Fruit fly (Drosophila melanogaster) whole organism, wandering third instar larva: ENCODE results near the gene y.

Experiments used
- Abd-B ChIP-seq: fragments of >200 bp; optimal IDR thresholded peaks from 2 replicates; lab custom pipeline; 2017; ENCODE audit warnings: missing biosample characterization, missing genetic modification characterization
- CG32264 ChIP-seq: fragments of 200-800 bp; sonication (Bioruptor generic); optimal IDR thresholded peaks from 2 replicates; lab custom pipeline; 2016; ENCODE audit warnings: missing biosample characterization, missing genetic modification characterization
- CG9705 ChIP-seq: fragments of 200-800 bp; sonication (Bioruptor generic); optimal IDR thresholded peaks from 2 replicates; lab custom pipeline; 2018; ENCODE audit warnings: missing biosample characterization, mild to moderate bottlenecking, missing genetic modification characterization
- Dfd ChIP-seq: fragments of >200 bp; optimal IDR thresholded peaks from 2 replicates; lab custom pipeline; 2017; ENCODE audit warnings: missing biosample characterization, missing genetic modification characterization
- Dif ChIP-seq: fragments of 200-275, 200-300 bp; sonication (Bioruptor generic); optimal IDR thresholded peaks from 2 replicates; lab custom pipeline; 2018; ENCODE audit warnings: missing biosample characterization, missing genetic modification characterization; ENCODE audit not compliant: partially characterized antibody
- GATAd ChIP-seq: sonication (Bioruptor generic); optimal IDR thresholded peaks from 2 replicates; lab custom pipeline; 2016; ENCODE audit warnings: missing biosample characterization, missing genetic modification characterization
- HLH106 ChIP-seq: fragments of 200-800 bp; optimal IDR thresholded peaks from 3 replicates; lab custom pipeline; 2019; ENCODE audit warnings: missing biosample characterization, mild to moderate bottlenecking, missing genetic modification characterization, moderate library complexity
- Hnf4 ChIP-seq: fragments of 200-800 bp; sonication (Bioruptor generic); optimal IDR thresholded peaks from 2 replicates; lab custom pipeline; 2016; ENCODE audit warnings: missing biosample characterization, mild to moderate bottlenecking, missing genetic modification characterization
- Mio ChIP-seq: sonication (Bioruptor generic); optimal IDR thresholded peaks from 2 replicates; lab custom pipeline; 2016; ENCODE audit warnings: missing biosample characterization, missing genetic modification characterization
- Myc ChIP-seq: fragments of >200 bp; optimal IDR thresholded peaks from 2 replicates; lab custom pipeline; 2017
- N ChIP-seq: fragments of >200 bp; optimal IDR thresholded peaks from 2 replicates; lab custom pipeline; 2018; ENCODE audit warnings: missing biosample characterization, missing external identifiers, missing genetic modification characterization
- OdsH ChIP-seq: fragments of 200-800 bp; sonication (Bioruptor generic); optimal IDR thresholded peaks from 2 replicates; lab custom pipeline; 2016; ENCODE audit warnings: missing biosample characterization, mild to moderate bottlenecking, missing genetic modification characterization
- Rel ChIP-seq, 2 experiments: fragments of 200-800 bp; sonication (Bioruptor generic) in 1 of 2; optimal IDR thresholded peaks; 2 replicates in 1 of 2; 3 replicates in 1 of 2; lab custom pipeline; 2016 to 2019; ENCODE audit warnings: mild to moderate bottlenecking in 2 of 2, missing biosample characterization in 2 of 2, missing genetic modification characterization in 2 of 2, moderate library complexity in 1 of 2
- Sp1 ChIP-seq: fragments of 200-800 bp; sonication (Bioruptor generic); optimal IDR thresholded peaks from 3 replicates; lab custom pipeline; 2019; ENCODE audit warnings: missing biosample characterization, mild to moderate bottlenecking, missing genetic modification characterization, moderate library complexity
- Vsx2 ChIP-seq: fragments of 200-300, 225-300 bp; sonication (Bioruptor generic); optimal IDR thresholded peaks from 2 replicates; lab custom pipeline; 2018; ENCODE audit warnings: missing biosample characterization, missing genetic modification characterization; ENCODE audit not compliant: partially characterized antibody
- br ChIP-seq: fragments of 200-800 bp; sonication (Bioruptor generic); optimal IDR thresholded peaks from 2 replicates; lab custom pipeline; 2016; ENCODE audit warnings: missing biosample characterization, missing genetic modification characterization
- brk ChIP-seq: fragments of 200-800 bp; sonication (Bioruptor generic); optimal IDR thresholded peaks from 2 replicates; lab custom pipeline; 2016; ENCODE audit warnings: missing biosample characterization, mild to moderate bottlenecking, missing genetic modification characterization
- dl ChIP-seq, 2 experiments: fragments of 175-275, 200-275 bp in 1 of 2; fragments of 200-275 bp in 1 of 2; sonication (Bioruptor generic); optimal IDR thresholded peaks; lab custom pipeline; 2018; ENCODE audit warnings: mild to moderate bottlenecking in 2 of 2, missing biosample characterization in 2 of 2, missing genetic modification characterization in 2 of 2, moderate library complexity in 2 of 2; ENCODE audit not compliant: partially characterized antibody in 2 of 2, insufficient read depth in 1 of 2
- dmrt93B ChIP-seq: fragments of 200-800 bp; sonication (Bioruptor generic); optimal IDR thresholded peaks from 2 replicates; lab custom pipeline; 2018; ENCODE audit warnings: missing biosample characterization, mild to moderate bottlenecking, missing genetic modification characterization
- foxo ChIP-seq, 2 experiments: fragments of 200-800 bp; sonication (Bioruptor generic); optimal IDR thresholded peaks; 2 replicates in 1 of 2; 3 replicates in 1 of 2; lab custom pipeline; 2016 to 2017; ENCODE audit warnings: missing biosample characterization in 2 of 2, missing genetic modification characterization in 2 of 2
- fru ChIP-seq: fragments of 200-800 bp; sonication (Bioruptor generic); optimal IDR thresholded peaks from 3 replicates; lab custom pipeline; 2016; ENCODE audit warnings: missing biosample characterization, mild to moderate bottlenecking, missing genetic modification characterization
- h ChIP-seq: fragments of 200-800 bp; sonication (Bioruptor generic); optimal IDR thresholded peaks from 3 replicates; lab custom pipeline; 2016; ENCODE audit warnings: missing biosample characterization, mild to moderate bottlenecking, missing genetic modification characterization
- jim ChIP-seq: fragments of 175-275, 200-325 bp; sonication (Bioruptor generic); optimal IDR thresholded peaks from 2 replicates; lab custom pipeline; 2016; ENCODE audit warnings: missing biosample characterization, mild to moderate bottlenecking, missing genetic modification characterization
- lola ChIP-seq: fragments of >200 bp; optimal IDR thresholded peaks from 2 replicates; lab custom pipeline; 2017; ENCODE audit warnings: missing biosample characterization, missing genetic modification characterization
- pan ChIP-seq: fragments of >200 bp; optimal IDR thresholded peaks from 2 replicates; lab custom pipeline; 2017
- psq ChIP-seq: fragments of 200-800 bp; sonication (Bioruptor generic); optimal IDR thresholded peaks from 3 replicates; lab custom pipeline; 2017; ENCODE audit warnings: missing biosample characterization, mild to moderate bottlenecking, missing genetic modification characterization, moderate library complexity
- rgr ChIP-seq: fragments of 200-800 bp; sonication (Bioruptor generic); optimal IDR thresholded peaks from 3 replicates; lab custom pipeline; 2016; ENCODE audit warnings: missing biosample characterization, mild to moderate bottlenecking, missing genetic modification characterization
- sage ChIP-seq: fragments of 200-800 bp; sonication (Bioruptor generic); optimal IDR thresholded peaks from 2 replicates; lab custom pipeline; 2016; ENCODE audit warnings: missing biosample characterization, mild to moderate bottlenecking, missing genetic modification characterization
- sv ChIP-seq: fragments of 200-800 bp; sonication (Bioruptor generic); optimal IDR thresholded peaks from 3 replicates; lab custom pipeline; 2016; ENCODE audit warnings: missing biosample characterization, missing genetic modification characterization
- tai ChIP-seq: sonication (Bioruptor generic); optimal IDR thresholded peaks from 2 replicates; lab custom pipeline; 2016; ENCODE audit warnings: missing biosample characterization, missing genetic modification characterization
- usp ChIP-seq: fragments of >200 bp; optimal IDR thresholded peaks from 2 replicates; lab custom pipeline; 2017; ENCODE audit warnings: missing biosample characterization, missing genetic modification characterization
- woc ChIP-seq: sonication (Bioruptor generic); optimal IDR thresholded peaks from 2 replicates; lab custom pipeline; 2016; ENCODE audit warnings: missing biosample characterization, mild to moderate bottlenecking, missing genetic modification characterization

Gene y

DNA sequence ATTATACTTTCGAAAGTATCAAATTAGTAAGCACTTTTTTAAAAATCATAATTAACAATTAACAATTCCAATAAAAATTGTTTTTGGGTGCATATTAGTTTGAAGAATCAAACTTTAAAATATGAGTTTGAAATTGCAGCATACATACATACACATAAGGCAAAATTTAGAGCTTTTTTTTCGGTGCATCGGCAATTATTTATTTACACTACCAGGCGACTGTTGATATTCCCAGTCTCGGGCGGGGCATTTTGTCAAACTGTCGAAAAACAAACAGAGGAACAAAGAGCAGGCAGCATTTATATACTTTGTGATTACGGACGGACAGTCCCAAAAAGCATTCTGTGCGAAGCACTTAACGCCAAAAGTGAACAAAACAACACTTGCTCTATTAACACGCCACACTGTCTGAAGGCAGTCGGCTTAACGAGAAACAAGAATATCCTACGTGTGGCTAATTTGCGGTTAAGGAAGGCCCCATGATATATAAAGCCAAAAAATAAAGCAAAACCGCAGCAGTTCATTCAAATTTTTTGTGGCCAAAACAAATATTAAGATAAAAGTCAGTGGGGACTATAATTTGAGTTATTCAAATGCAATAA lies 5.9 kb downstream of the y start:
- peak; percentile 11 for TF ChIP-seq h (GFP tag; lab: Kevin White, UChicago)
- TF ChIP-seq Abd-B: no peak
- peak; percentile 7 for TF ChIP-seq rgr (GFP tag; lab: Kevin White, UChicago)

dm6 chrX:364006-364405 lies 7.7 kb downstream of the y start:
- TF ChIP-seq Mio (GFP tag; lab: Kevin White, UChicago): no peak
- TF ChIP-seq HLH106 (tag; lab: Kevin White, UChicago): peak; percentile 29
- peak; percentile 47 for TF ChIP-seq Sp1 (GFP tag; lab: Kevin White, UChicago)

DNA sequence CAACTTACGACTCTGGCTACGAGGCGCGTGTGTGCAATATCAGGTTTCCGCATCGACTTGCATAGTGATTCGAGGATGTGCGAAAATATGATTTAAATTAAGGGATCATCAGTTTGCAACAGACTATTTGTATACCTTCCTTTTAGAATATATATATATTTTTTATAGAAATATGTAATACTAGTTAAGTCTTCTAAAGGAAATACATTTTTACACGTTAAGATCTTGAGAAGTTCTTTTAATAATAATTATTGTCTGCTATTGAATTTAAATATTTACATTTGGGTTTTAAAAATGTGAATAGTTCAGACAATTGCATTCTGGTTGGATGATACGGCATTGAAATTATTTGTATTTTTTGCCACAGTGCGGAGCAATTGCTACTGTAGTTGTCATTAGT lies 10.5 kb downstream of the y start:
- no peak for TF ChIP-seq CG32264 (GFP tag; lab: Kevin White, UChicago)
- no peak for TF ChIP-seq GATAd
- TF ChIP-seq foxo (GFP tag; optimal IDR thresholded peaks at IDR 0.05; lab: Kevin White, UChicago): peak in 1 of 2 experiments; percentile 17
- no peak for TF ChIP-seq CG9705 (GFP tag; lab: Kevin White, UChicago)
- peak; percentile 33 for TF ChIP-seq Sp1 (GFP tag; lab: Kevin White, UChicago)
- peak; percentile 20 for TF ChIP-seq HLH106 (tag; lab: Kevin White, UChicago)
- no peak for TF ChIP-seq jim
- peak; percentile 5 for TF ChIP-seq psq (GFP tag; lab: Kevin White, UChicago)
- TF ChIP-seq fru (GFP tag; lab: Kevin White, UChicago): peak; percentile 36
- TF ChIP-seq OdsH: no peak
- no peak for TF ChIP-seq woc (GFP tag; lab: Kevin White, UChicago)
- TF ChIP-seq, all 38 proteins: peak for 5

- TF ChIP-seq brk (GFP tag; lab: Kevin White, UChicago) (no peak), dl (GFP tag; optimal IDR thresholded peaks at IDR 0.05; lab: Kevin White, UChicago; ENCODE audit: insufficient read depth in 1 of 2, partially characterized antibody in 2 of 2) (no peak), pan (lab: Kevin White, UChicago) (no peak), Hnf4 (no peak), woc (GFP tag; lab: Kevin White, UChicago) (no peak), Rel (GFP tag; optimal IDR thresholded peaks at IDR 0.05; lab: Kevin White, UChicago) (peak; percentile 7), Rel (tag; optimal IDR thresholded peaks at IDR 0.05; lab: Kevin White, UChicago) (no peak), Dif (peak; percentile 26), tai (no peak), CG32264 (GFP tag; lab: Kevin White, UChicago) (no peak), lola (GFP tag; lab: Kevin White, UChicago) (no peak), Dfd (GFP tag; lab: Kevin White, UChicago) (no peak), sv (GFP tag; lab: Kevin White, UChicago) (no peak), Myc (no peak), Mio (GFP tag; lab: Kevin White, UChicago) (no peak), br (GFP tag; lab: Kevin White, UChicago) (no peak), Vsx2 (no peak), sage (GFP tag; lab: Kevin White, UChicago) (no peak), foxo (GFP tag; optimal IDR thresholded peaks at IDR 0.05; lab: Kevin White, UChicago) (no peak), CG9705 (GFP tag; lab: Kevin White, UChicago) (no peak), N (GFP tag; lab: Kevin White, UChicago) (no peak), OdsH (no peak), GATAd (no peak), usp (GFP tag; lab: Kevin White, UChicago) (no peak), fru (GFP tag; lab: Kevin White, UChicago) (peak; percentile 42), jim (no peak), dmrt93B (GFP tag; lab: Kevin White, UChicago) (no peak), HLH106 (tag; lab: Kevin White, UChicago) (no peak)
These were observed 13.4 kb downstream of the y start, which contains the start of gene ac for dm6 chrX:369645-370174. Gene ac, plus strand, starts transcription at chrX:370031.

dm6 chrX:377388-377787 lies 21.1 kb downstream of the y start:
- TF ChIP-seq lola (GFP tag; lab: Kevin White, UChicago): no peak
- no peak for TF ChIP-seq foxo (GFP tag; optimal IDR thresholded peaks at IDR 0.05; lab: Kevin White, UChicago)
- TF ChIP-seq rgr (GFP tag; lab: Kevin White, UChicago): no peak
- no peak for TF ChIP-seq Dfd (GFP tag; lab: Kevin White, UChicago)
- TF ChIP-seq h (GFP tag; lab: Kevin White, UChicago): no peak
- TF ChIP-seq Dif: no peak
- TF ChIP-seq usp (GFP tag; lab: Kevin White, UChicago): no peak
